Worm (Caenorhabditis elegans): ENCODE measurements around the gene W10D9.3.

- no peak for TF ChIP-seq dao-5 (tag; optimal IDR thresholded peaks at IDR 0.05)
- TF ChIP-seq him-1 (tag; optimal IDR thresholded peaks at IDR 0.05) = no peak
- TF ChIP-seq W03F9.2 (tag; optimal IDR thresholded peaks at IDR 0.05) = no peak
These were observed 34.4 kb upstream of the W10D9.3 start, which contains the start of gene sms-5 for ce11 chrII:495124-495523.
